Worm (Caenorhabditis elegans): Measurements from ENCODE around the gene str-48.

The str-48 gene

ce11 chrIV:7121313-7122055, at the start of gene str-48, which contains the start of gene C34D4.10:
Gene str-48 (plus strand): TSS chrIV:7122005.
Gene C34D4.10 (minus strand): TSS chrIV:7121413.
- TF ChIP-seq peb-1 (tag; optimal IDR thresholded peaks at IDR 0.05) (no peak), sma-3 (GFP tag; optimal IDR thresholded peaks at IDR 0.05) (no peak), unc-39 (tag; optimal IDR thresholded peaks at IDR 0.05) (no peak), ceh-16 (tag; optimal IDR thresholded peaks at IDR 0.05) (no peak), lsy-2 (tag; optimal IDR thresholded peaks at IDR 0.05) (no peak), elt-3 (tag; optimal IDR thresholded peaks at IDR 0.05) (no peak), dmd-4 (tag; optimal IDR thresholded peaks at IDR 0.05) (no peak), ZK546.5 (tag; optimal IDR thresholded peaks at IDR 0.05) (no peak), skn-1 (tag; optimal IDR thresholded peaks at IDR 0.05) (no peak), zag-1 (tag; optimal IDR thresholded peaks at IDR 0.05) (no peak), nhr-21 (tag; optimal IDR thresholded peaks at IDR 0.05) (no peak), ceh-82 (tag; optimal IDR thresholded peaks at IDR 0.05) (no peak), ama-1 (optimal IDR thresholded peaks at IDR 0.05) (no peak), Y55F3AM.14 (GFP tag; optimal IDR thresholded peaks at IDR 0.05) (no peak), nhr-25 (tag; optimal IDR thresholded peaks at IDR 0.05) (no peak), ztf-11 (tag; optimal IDR thresholded peaks at IDR 0.05) (no peak), ztf-4 (tag; optimal IDR thresholded peaks at IDR 0.05) (no peak)

ce11 chrIV:7072110-7072509, 49.7 kb upstream of the str-48 start, which contains the start of gene srg-48:
Gene srg-48 (plus strand): TSS chrIV:7072410.
- no peak for TF ChIP-seq aly-2 (tag; optimal IDR thresholded peaks at IDR 0.05)
- no peak for TF ChIP-seq lin-11 (tag; optimal IDR thresholded peaks at IDR 0.05)
- TF ChIP-seq sem-4 (tag; optimal IDR thresholded peaks at IDR 0.05): no peak
- TF ChIP-seq mab-5 (tag; optimal IDR thresholded peaks at IDR 0.05): no peak
- TF ChIP-seq zag-1 (tag; optimal IDR thresholded peaks at IDR 0.05): no peak

- TF ChIP-seq lin-13 (GFP tag; optimal IDR thresholded peaks at IDR 0.05) (no peak), nhr-10 (tag; optimal IDR thresholded peaks at IDR 0.05) (no peak), zag-1 (tag; optimal IDR thresholded peaks at IDR 0.05) (no peak), nhr-129 (tag; optimal IDR thresholded peaks at IDR 0.05) (no peak), unc-39 (tag; optimal IDR thresholded peaks at IDR 0.05) (no peak), ceh-16 (tag; optimal IDR thresholded peaks at IDR 0.05) (no peak), nhr-11 (tag; optimal IDR thresholded peaks at IDR 0.05) (no peak), crh-2 (tag; optimal IDR thresholded peaks at IDR 0.05) (no peak), peb-1 (tag; optimal IDR thresholded peaks at IDR 0.05) (no peak), lin-39 (tag; optimal IDR thresholded peaks at IDR 0.05) (no peak), fos-1 (tag; optimal IDR thresholded peaks at IDR 0.05) (no peak), nhr-77 (tag; optimal IDR thresholded peaks at IDR 0.05) (no peak), ama-1 (optimal IDR thresholded peaks at IDR 0.05) (no peak)
Measured at ce11 chrIV:7075063-7075462, 46.7 kb upstream of the str-48 start, which contains the start of gene srg-50. Gene srg-50 (minus strand): TSS chrIV:7075163.

- TF ChIP-seq crh-2 (tag; optimal IDR thresholded peaks at IDR 0.05): no peak
- TF ChIP-seq mab-5 (tag; optimal IDR thresholded peaks at IDR 0.05): no peak
- TF ChIP-seq unc-62 (GFP tag; optimal IDR thresholded peaks at IDR 0.05): no peak
- no peak for TF ChIP-seq ceh-16 (tag; optimal IDR thresholded peaks at IDR 0.05)
- no peak for TF ChIP-seq ZK546.5 (tag; optimal IDR thresholded peaks at IDR 0.05)
- TF ChIP-seq nhr-25 (tag; optimal IDR thresholded peaks at IDR 0.05): no peak
- TF ChIP-seq lin-39 (tag; optimal IDR thresholded peaks at IDR 0.05): no peak
- TF ChIP-seq ama-1 (optimal IDR thresholded peaks at IDR 0.05): no peak
- TF ChIP-seq egl-27 (tag; optimal IDR thresholded peaks at IDR 0.05): no peak
Measured at ce11 chrIV:7081214-7081613, 40.6 kb upstream of the str-48 start, which contains the start of gene Y43B11AR.1. Gene Y43B11AR.1 (plus strand): TSS chrIV:7081514.

ce11 chrIV:7083382-7083784, 38.4 kb upstream of the str-48 start, which contains the start of gene Y43B11AR.3:
Gene Y43B11AR.3 (minus strand): TSS chrIV:7083716.
- TF ChIP-seq nhr-11 (tag; optimal IDR thresholded peaks at IDR 0.05) (peak; percentile 33), ama-1 (optimal IDR thresholded peaks at IDR 0.05) (peak; percentile 46), ceh-16 (tag; optimal IDR thresholded peaks at IDR 0.05) (no peak)

- TF ChIP-seq skn-1 (tag; optimal IDR thresholded peaks at IDR 0.05): no peak
- TF ChIP-seq dmd-4 (tag; optimal IDR thresholded peaks at IDR 0.05): no peak
- TF ChIP-seq nhr-25 (tag; optimal IDR thresholded peaks at IDR 0.05): no peak
- no peak for TF ChIP-seq mbf-1 (tag; optimal IDR thresholded peaks at IDR 0.05)
- no peak for TF ChIP-seq unc-55 (GFP tag; optimal IDR thresholded peaks at IDR 0.05)
- no peak for TF ChIP-seq ztf-4 (tag; optimal IDR thresholded peaks at IDR 0.05)
- TF ChIP-seq lin-39 (tag; optimal IDR thresholded peaks at IDR 0.05): no peak
- TF ChIP-seq R02D3.7 (tag; optimal IDR thresholded peaks at IDR 0.05): no peak
- TF ChIP-seq mdl-1 (tag; optimal IDR thresholded peaks at IDR 0.05): no peak
- TF ChIP-seq zag-1 (tag; optimal IDR thresholded peaks at IDR 0.05): no peak
- no peak for TF ChIP-seq peb-1 (tag; optimal IDR thresholded peaks at IDR 0.05)
- no peak for TF ChIP-seq fos-1 (tag; optimal IDR thresholded peaks at IDR 0.05)
- TF ChIP-seq snpc-4 (tag; optimal IDR thresholded peaks at IDR 0.05): no peak
- TF ChIP-seq C34F6.9 (tag; optimal IDR thresholded peaks at IDR 0.05): no peak
- TF ChIP-seq sma-9 (GFP tag; optimal IDR thresholded peaks at IDR 0.05): no peak
- TF ChIP-seq sma-9 (tag; optimal IDR thresholded peaks at IDR 0.05): no peak
- no peak for TF ChIP-seq F13H6.1 (tag; optimal IDR thresholded peaks at IDR 0.05)
- TF ChIP-seq elt-1 (tag; optimal IDR thresholded peaks at IDR 0.05): no peak
- TF ChIP-seq lin-13 (GFP tag; optimal IDR thresholded peaks at IDR 0.05): no peak
Measured at ce11 chrIV:7083976-7084375, 37.8 kb upstream of the str-48 start.

All from whole organism, L2 larva.